Worm (Caenorhabditis elegans) whole organism, L2 larva: ENCODE data around the gene C06B8.7.

Experiments
- F13H6.1 ChIP-seq: sonication (generic microtip); optimal IDR thresholded peaks from 2 replicates; lab custom pipeline; 2016; ENCODE audit warnings: missing genetic modification characterization, missing compliant biosample characterization
- R02D3.7 ChIP-seq: fragments of 150-350 bp; optimal IDR thresholded peaks from 2 replicates; lab custom pipeline; 2014; ENCODE audit warnings: missing biosample characterization, missing genetic modification characterization
- Y55F3AM.14 ChIP-seq: fragments of 200-800 bp; sonication (Bioruptor generic); optimal IDR thresholded peaks from 2 replicates; lab custom pipeline; 2018; ENCODE audit warnings: mild to moderate bottlenecking, missing genetic modification characterization, missing compliant biosample characterization
- alr-1 ChIP-seq: fragments of 150-350 bp; optimal IDR thresholded peaks from 2 replicates; lab custom pipeline; 2014; ENCODE audit warnings: missing biosample characterization, missing genetic modification characterization
- aly-2 ChIP-seq: fragments of 150-350 bp; optimal IDR thresholded peaks from 2 replicates; lab custom pipeline; 2014; ENCODE audit warnings: missing biosample characterization, missing genetic modification characterization
- ama-1 ChIP-seq: fragments of 150-350 bp; optimal IDR thresholded peaks from 2 replicates; lab custom pipeline; 2018; ENCODE audit warnings: inconsistent platforms
- blmp-1 ChIP-seq: sonication (generic microtip); optimal IDR thresholded peaks from 2 replicates; lab custom pipeline; 2017; ENCODE audit warnings: missing genetic modification characterization, mild to moderate bottlenecking, missing compliant biosample characterization, antibody characterized with exemption, moderate library complexity; ENCODE audit not compliant: insufficient read depth
- ceh-82 ChIP-seq: fragments of 150-350 bp; optimal IDR thresholded peaks from 2 replicates; lab custom pipeline; 2014; ENCODE audit warnings: missing biosample characterization, missing genetic modification characterization
- crh-2 ChIP-seq: sonication (generic microtip); optimal IDR thresholded peaks from 2 replicates; lab custom pipeline; 2017; ENCODE audit warnings: missing biosample characterization, missing genetic modification characterization
- dmd-4 ChIP-seq: sonication (generic microtip); optimal IDR thresholded peaks from 2 replicates; lab custom pipeline; 2017; ENCODE audit warnings: missing biosample characterization, missing genetic modification characterization
- egl-27 ChIP-seq: sonication (generic microtip); optimal IDR thresholded peaks from 3 replicates; lab custom pipeline; 2017; ENCODE audit warnings: missing biosample characterization, missing genetic modification reagents, missing genetic modification characterization
- elt-1 ChIP-seq: fragments of 150-350 bp; optimal IDR thresholded peaks from 2 replicates; lab custom pipeline; 2014; ENCODE audit warnings: missing biosample characterization, missing genetic modification characterization
- elt-3 ChIP-seq: sonication (generic microtip); optimal IDR thresholded peaks from 2 replicates; lab custom pipeline; 2017; ENCODE audit warnings: missing biosample characterization, missing genetic modification characterization
- fos-1 ChIP-seq: fragments of 150-350 bp; optimal IDR thresholded peaks from 2 replicates; lab custom pipeline; 2014; ENCODE audit warnings: missing biosample characterization, missing genetic modification characterization
- gmeb-1 ChIP-seq: fragments of 150-350 bp; optimal IDR thresholded peaks from 2 replicates; lab custom pipeline; 2014; ENCODE audit warnings: missing biosample characterization, missing genetic modification characterization
- lsy-2 ChIP-seq, 2 experiments: fragments of 150-350 bp in 1 of 2; sonication (generic microtip) in 1 of 2; optimal IDR thresholded peaks; 2 replicates each; lab custom pipeline; 2014 to 2017; ENCODE audit warnings: missing biosample characterization in 2 of 2, missing genetic modification characterization in 2 of 2
- mab-5 ChIP-seq: fragments of 150-350 bp; optimal IDR thresholded peaks from 2 replicates; lab custom pipeline; 2014; ENCODE audit warnings: missing biosample characterization, missing genetic modification characterization
- mbf-1 ChIP-seq: sonication (generic microtip); optimal IDR thresholded peaks from 2 replicates; lab custom pipeline; 2017; ENCODE audit warnings: missing biosample characterization, missing genetic modification characterization
- mdl-1 ChIP-seq, 2 experiments: fragments of 150-350 bp in 1 of 2; sonication (generic microtip) in 1 of 2; optimal IDR thresholded peaks; 2 replicates each; lab custom pipeline; 2017; ENCODE audit warnings: missing biosample characterization in 2 of 2, missing genetic modification characterization in 2 of 2
- nhr-12 ChIP-seq: fragments of 150-350 bp; optimal IDR thresholded peaks from 2 replicates; lab custom pipeline; 2014; ENCODE audit warnings: missing biosample characterization, missing genetic modification characterization
- nhr-129 ChIP-seq: fragments of 150-350 bp; optimal IDR thresholded peaks from 2 replicates; lab custom pipeline; 2014; ENCODE audit warnings: missing biosample characterization, missing genetic modification characterization
- nhr-21 ChIP-seq: fragments of 150-350 bp; optimal IDR thresholded peaks from 2 replicates; lab custom pipeline; 2014; ENCODE audit warnings: missing biosample characterization, missing genetic modification characterization
- nhr-23 ChIP-seq: fragments of 150-350 bp; optimal IDR thresholded peaks from 2 replicates; lab custom pipeline; 2014; ENCODE audit warnings: missing biosample characterization, missing genetic modification reagents, missing genetic modification characterization
- nhr-25 ChIP-seq: fragments of 150-350 bp; sonication (generic microtip); optimal IDR thresholded peaks from 3 replicates; lab custom pipeline; 2014; ENCODE audit warnings: missing biosample characterization, missing genetic modification characterization
- peb-1 ChIP-seq: fragments of 150-350 bp; optimal IDR thresholded peaks from 2 replicates; lab custom pipeline; 2014; ENCODE audit warnings: missing biosample characterization, missing genetic modification characterization
- skn-1 ChIP-seq: sonication (generic microtip); optimal IDR thresholded peaks from 2 replicates; lab custom pipeline; 2017; ENCODE audit warnings: missing biosample characterization, missing genetic modification characterization
- sma-3 ChIP-seq: sonication (generic microtip); optimal IDR thresholded peaks from 2 replicates; lab custom pipeline; 2016; ENCODE audit warnings: missing genetic modification reagents, missing genetic modification characterization, missing compliant biosample characterization
- snpc-4 ChIP-seq: fragments of 150-350 bp; optimal IDR thresholded peaks from 2 replicates; lab custom pipeline; 2014; ENCODE audit warnings: missing biosample characterization, missing genetic modification characterization
- unc-39 ChIP-seq: fragments of 150-350 bp; optimal IDR thresholded peaks from 2 replicates; lab custom pipeline; 2014; ENCODE audit warnings: missing biosample characterization, missing genetic modification characterization
- unc-55 ChIP-seq: fragments of 150-350 bp; sonication (generic microtip); optimal IDR thresholded peaks from 3 replicates; lab custom pipeline; 2014; ENCODE audit warnings: missing biosample characterization, missing genetic modification reagents, missing genetic modification characterization
- zag-1 ChIP-seq: fragments of 150-350 bp; optimal IDR thresholded peaks from 2 replicates; lab custom pipeline; 2014; ENCODE audit warnings: missing biosample characterization, missing genetic modification characterization
- ztf-1 ChIP-seq: fragments of 200-800 bp; sonication (Bioruptor generic); conservative IDR thresholded peaks from 2 replicates; pipeline ENCODE4 v1.3.6; 2022; ENCODE audit warnings: missing genetic modification characterization, missing compliant biosample characterization
- ztf-11 ChIP-seq: sonication (generic microtip); optimal IDR thresholded peaks from 2 replicates; lab custom pipeline; 2017; ENCODE audit warnings: missing biosample characterization, missing genetic modification characterization
- ztf-4 ChIP-seq: fragments of 150-350 bp; optimal IDR thresholded peaks from 2 replicates; lab custom pipeline; 2014; ENCODE audit warnings: missing biosample characterization, missing genetic modification characterization

C06B8.7 gene

DNA sequence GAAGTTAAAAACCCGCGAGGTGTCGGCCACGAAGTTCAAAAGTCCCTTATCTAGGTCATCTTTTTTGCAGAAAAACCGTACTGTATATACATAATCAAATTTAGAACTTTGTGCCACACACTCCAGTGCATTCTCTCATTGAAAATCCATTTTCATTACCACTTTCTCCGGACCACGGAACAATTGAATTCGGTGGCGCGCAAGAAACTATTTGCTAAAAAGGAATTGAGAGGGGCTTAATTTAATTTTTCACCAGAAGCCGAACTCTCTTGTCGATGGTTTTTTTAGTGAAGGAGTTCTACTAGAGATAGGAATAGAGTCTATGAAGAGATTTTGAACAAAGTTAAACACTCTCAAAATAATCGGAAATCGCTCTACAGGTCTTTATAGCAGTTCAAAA, 21.3 kb downstream of the C06B8.7 start:
- TF ChIP-seq unc-55 (GFP tag; lab: Kevin White, UChicago) (no peak), nhr-23 (tag; lab: Kevin White, UChicago) (no peak)

DNA sequence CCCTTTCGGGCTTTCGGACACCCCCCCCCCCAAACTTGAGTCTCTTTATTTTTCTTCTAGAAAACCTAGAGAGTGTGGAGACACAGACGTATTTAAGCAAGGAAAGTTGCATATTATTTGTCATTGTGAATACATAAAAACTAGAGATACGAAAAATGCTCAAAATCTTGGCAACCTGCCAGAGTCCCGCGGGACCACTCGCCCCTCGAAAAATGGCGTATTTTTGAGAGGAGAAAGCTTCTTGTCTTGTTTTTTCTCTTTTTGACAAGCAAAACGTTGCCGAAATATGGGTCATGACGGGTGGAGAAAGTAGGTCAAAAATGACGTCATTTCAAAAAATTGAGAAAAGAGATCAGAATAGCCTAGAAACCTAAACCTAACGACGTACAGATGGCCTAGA, 21.9 kb downstream of the C06B8.7 start:
- TF ChIP-seq lsy-2 (tag; optimal IDR thresholded peaks at IDR 0.05; lab: Kevin White, UChicago) (peak in 1 of 2 experiments; percentile 29), fos-1 (tag; lab: Kevin White, UChicago) (no peak), mab-5 (peak; percentile 60), zag-1 (tag; lab: Kevin White, UChicago) (peak; percentile 20)
- TF ChIP-seq, all 48 proteins: peak for 3

- TF ChIP-seq nhr-21 (tag; lab: Kevin White, UChicago), result no peak
- no peak for TF ChIP-seq dmd-4 (tag; lab: Kevin White, UChicago)
- TF ChIP-seq Y55F3AM.14 (GFP tag; lab: Kevin White, UChicago), result no peak
- TF ChIP-seq snpc-4, result no peak
- no peak for TF ChIP-seq nhr-12
- TF ChIP-seq nhr-25 (tag; lab: Kevin White, UChicago), result no peak
- TF ChIP-seq fos-1 (tag; lab: Kevin White, UChicago), result no peak
- TF ChIP-seq ztf-4 (tag; lab: Kevin White, UChicago), result no peak
- no peak for TF ChIP-seq ztf-11 (tag; lab: Kevin White, UChicago)
- TF ChIP-seq unc-39, result no peak
- no peak for TF ChIP-seq ama-1
- TF ChIP-seq lsy-2 (tag; optimal IDR thresholded peaks at IDR 0.05; lab: Kevin White, UChicago), result no peak
- TF ChIP-seq, all 48 proteins: peak for 0
Measured at ce11 chrV:15521920-15522319, 23.4 kb downstream of the C06B8.7 start, which contains the start of gene lgc-31. lgc-31 (minus strand) TSS chrV:15522020.

- TF ChIP-seq R02D3.7 (tag; lab: Kevin White, UChicago) (no peak), ztf-1 (GFP tag; lab: Robert Waterston, UW) (no peak), nhr-23 (tag; lab: Kevin White, UChicago) (no peak), crh-2 (tag; lab: Kevin White, UChicago) (no peak), ama-1 (no peak), gmeb-1 (no peak), blmp-1 (tag; lab: Kevin White, UChicago) (no peak)
Measured at ce11 chrV:15529069-15529468, 30.5 kb downstream of the C06B8.7 start, which contains the start of gene srh-276. srh-276 (plus strand) TSS chrV:15529369.

DNA sequence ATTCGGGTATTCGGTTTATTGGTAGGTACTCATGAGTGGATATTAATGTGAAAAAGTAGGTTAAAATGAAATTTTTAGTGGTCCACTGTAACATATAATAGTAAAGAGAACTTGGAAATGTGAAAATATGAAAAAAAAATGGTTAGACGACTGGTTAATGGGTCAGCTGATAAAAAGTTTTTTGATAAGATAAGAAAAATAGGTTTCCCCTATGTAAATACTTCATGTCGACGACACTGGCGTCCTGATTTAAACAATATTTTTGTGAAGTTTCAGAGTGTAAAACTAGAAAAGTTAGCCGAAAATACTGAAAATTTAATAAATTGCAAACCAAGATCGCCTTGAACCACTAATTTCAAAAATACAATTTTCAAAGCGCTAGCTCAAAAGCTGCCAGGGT, 34.6 kb downstream of the C06B8.7 start, which contains the start of gene F21A3.11:
F21A3.11 (minus strand) TSS at position 117 of the 400 bp plus-strand sequence.
- TF ChIP-seq nhr-129, result no peak
- TF ChIP-seq fos-1 (tag; lab: Kevin White, UChicago), result peak; percentile 49

DNA sequence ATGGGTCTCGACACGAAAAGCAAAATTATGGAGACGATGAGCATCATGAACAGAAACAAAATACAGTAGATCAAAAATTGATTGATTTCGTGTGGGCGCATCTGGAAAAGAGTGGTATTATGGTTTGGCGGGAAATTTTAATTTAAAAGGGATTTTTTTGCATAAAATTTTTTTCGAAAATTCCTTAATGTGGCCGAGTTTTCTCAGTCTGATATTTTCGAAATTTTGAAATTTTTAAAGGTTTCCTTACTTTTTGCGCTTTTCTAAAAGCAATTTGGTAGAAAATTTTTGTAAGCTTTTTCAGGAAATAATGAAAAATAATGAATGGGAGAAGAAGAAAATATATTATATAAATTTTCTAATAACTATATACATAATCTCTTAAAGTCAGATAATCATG, 35.3 kb downstream of the C06B8.7 start, which contains the start of gene F21A3.2:
F21A3.2 (minus strand) TSS at position 101 of the 400 bp plus-strand sequence.
- no peak for TF ChIP-seq mdl-1 (tag; optimal IDR thresholded peaks at IDR 0.05; lab: Kevin White, UChicago)
- no peak for TF ChIP-seq ceh-82 (tag; lab: Kevin White, UChicago)
- no peak for TF ChIP-seq peb-1 (tag; lab: Kevin White, UChicago)
- TF ChIP-seq sma-3 (GFP tag; lab: Kevin White, UChicago), result no peak
- no peak for TF ChIP-seq unc-39
- TF ChIP-seq nhr-129, result no peak
- TF ChIP-seq skn-1, result no peak
- no peak for TF ChIP-seq unc-55 (GFP tag; lab: Kevin White, UChicago)
- no peak for TF ChIP-seq alr-1 (tag; lab: Kevin White, UChicago)
- TF ChIP-seq zag-1 (tag; lab: Kevin White, UChicago), result no peak
- no peak for TF ChIP-seq elt-3 (tag; lab: Kevin White, UChicago)
- TF ChIP-seq elt-1 (tag; lab: Kevin White, UChicago), result no peak
- no peak for TF ChIP-seq blmp-1 (tag; lab: Kevin White, UChicago)
- TF ChIP-seq F13H6.1, result no peak
- no peak for TF ChIP-seq mbf-1 (tag; lab: Kevin White, UChicago)
- no peak for TF ChIP-seq egl-27 (tag; lab: Kevin White, UChicago)
- no peak for TF ChIP-seq R02D3.7 (tag; lab: Kevin White, UChicago)
- TF ChIP-seq aly-2, result no peak
